Worm (Caenorhabditis elegans) whole organism, L4 larva: ENCODE measurements around the gene R11D1.4.

Source experiments
- D1046.2 ChIP-seq: fragments of 200-800 bp; sonication (Bioruptor generic); IDR thresholded peaks from 2 replicates; pipeline ENCODE4 v1.3.6; 2022; ENCODE audit warnings: missing genetic modification characterization, missing compliant biosample characterization
- F10B5.3 ChIP-seq: sonication (generic microtip); optimal IDR thresholded peaks from 2 replicates; lab custom pipeline; 2016; ENCODE audit warnings: mild to moderate bottlenecking, missing genetic modification characterization, missing compliant biosample characterization
- F44E2.7 ChIP-seq: fragments of 200-800 bp; sonication (Bioruptor generic); IDR thresholded peaks from 2 replicates; pipeline ENCODE4 v2.1.2; 2022; ENCODE audit warnings: missing genetic modification characterization, missing compliant biosample characterization
- R02D3.7 ChIP-seq: fragments of 150-350 bp; sonication (generic microtip); optimal IDR thresholded peaks from 3 replicates; lab custom pipeline; 2014; ENCODE audit warnings: missing biosample characterization, missing genetic modification characterization
- T20F7.1 ChIP-seq: fragments of 200-800 bp; sonication (Bioruptor generic); optimal IDR thresholded peaks from 2 replicates; lab custom pipeline; 2018; ENCODE audit warnings: mild to moderate bottlenecking, missing genetic modification characterization, missing compliant biosample characterization
- Y48G9A.11 ChIP-seq: fragments of 200-800 bp; sonication (Bioruptor generic); IDR thresholded peaks from 2 replicates; pipeline ENCODE4 v1.3.6; 2022; ENCODE audit warnings: missing genetic modification reagents, missing genetic modification characterization, missing compliant biosample characterization
- Y5F2A.4 ChIP-seq: fragments of 200-800 bp; sonication (Bioruptor generic); optimal IDR thresholded peaks from 2 replicates; lab custom pipeline; 2018; ENCODE audit warnings: mild to moderate bottlenecking, missing genetic modification characterization, missing compliant biosample characterization
- Y75B8A.6 ChIP-seq: fragments of 200-800 bp; sonication (Bioruptor generic); IDR thresholded peaks from 2 replicates; pipeline ENCODE4 v1.3.6; 2022; ENCODE audit warnings: missing genetic modification reagents, missing genetic modification characterization, missing compliant biosample characterization
- aha-1 ChIP-seq: fragments of 150-350 bp; peaks from one replicate; lab custom pipeline; 2014; ENCODE audit warnings: missing biosample characterization, missing genetic modification characterization
- aly-2 ChIP-seq: sonication (generic microtip); optimal IDR thresholded peaks from 2 replicates; lab custom pipeline; 2018; ENCODE audit warnings: missing biosample characterization, missing genetic modification characterization
- ama-1 ChIP-seq: fragments of 150-350 bp; optimal IDR thresholded peaks from 2 replicates; lab custom pipeline; 2014; ENCODE audit warnings: inconsistent platforms, mixed read lengths
- ceh-28 ChIP-seq: fragments of 150-350 bp; optimal IDR thresholded peaks from 2 replicates; lab custom pipeline; 2014; ENCODE audit warnings: missing biosample characterization, missing genetic modification reagents, missing genetic modification characterization
- ceh-44 ChIP-seq: fragments of 200-800 bp; sonication (Bioruptor generic); IDR thresholded peaks from 2 replicates; pipeline ENCODE4 v1.3.6; 2022; ENCODE audit warnings: missing genetic modification reagents, missing genetic modification characterization, missing compliant biosample characterization
- cey-2 ChIP-seq: sonication (generic microtip); optimal IDR thresholded peaks from 3 replicates; lab custom pipeline; 2017; ENCODE audit warnings: missing genetic modification characterization, mild to moderate bottlenecking, missing compliant biosample characterization, antibody characterized with exemption, borderline replicate concordance; ENCODE audit not compliant: insufficient read depth
- ctbp-1 ChIP-seq: fragments of 200-800 bp; sonication (Bioruptor generic); IDR thresholded peaks from 2 replicates; pipeline ENCODE4 v1.3.6; 2022; ENCODE audit warnings: missing genetic modification reagents, missing genetic modification characterization, missing compliant biosample characterization
- daf-19 ChIP-seq: fragments of 200-800 bp; sonication (Bioruptor generic); conservative IDR thresholded peaks from 2 replicates; pipeline ENCODE4 v1.3.6; 2022; ENCODE audit warnings: missing genetic modification characterization, missing compliant biosample characterization
- dmd-9 ChIP-seq: fragments of 200-800 bp; sonication (Bioruptor generic); IDR thresholded peaks from 2 replicates; pipeline ENCODE4 v1.3.6; 2022; ENCODE audit warnings: missing genetic modification reagents, missing genetic modification characterization, missing compliant biosample characterization
- dpl-1 ChIP-seq: fragments of 150-350 bp; optimal IDR thresholded peaks from 2 replicates; lab custom pipeline; 2014; ENCODE audit warnings: missing biosample characterization, missing genetic modification reagents, missing genetic modification characterization
- duxl-1 ChIP-seq: sonication (generic microtip); optimal IDR thresholded peaks from 2 replicates; lab custom pipeline; 2016; ENCODE audit warnings: mild to moderate bottlenecking, missing genetic modification characterization, moderate library complexity, missing compliant biosample characterization; ENCODE audit not compliant: poor library complexity
- dve-1 ChIP-seq: sonication (generic microtip); optimal IDR thresholded peaks from 2 replicates; lab custom pipeline; 2017; ENCODE audit warnings: antibody characterized with exemption, mild to moderate bottlenecking, missing genetic modification characterization, missing compliant biosample characterization; ENCODE audit not compliant: insufficient read depth
- egl-43 ChIP-seq: fragments of 200-800 bp; sonication (Bioruptor generic); IDR thresholded peaks from 2 replicates; pipeline ENCODE4 v1.3.6; 2022; ENCODE audit warnings: missing genetic modification reagents, missing genetic modification characterization, missing compliant biosample characterization
- fos-1 ChIP-seq: fragments of 150-350 bp; optimal IDR thresholded peaks from 2 replicates; lab custom pipeline; 2014; ENCODE audit warnings: missing biosample characterization, missing genetic modification characterization
- hlh-30 ChIP-seq: sonication (generic microtip); optimal IDR thresholded peaks from 2 replicates; lab custom pipeline; 2017; ENCODE audit warnings: antibody characterized with exemption, mild to moderate bottlenecking, missing genetic modification characterization, missing compliant biosample characterization; ENCODE audit not compliant: insufficient read depth
- lin-13 ChIP-seq: fragments of 150-350 bp; optimal IDR thresholded peaks from 2 replicates; lab custom pipeline; 2014; ENCODE audit warnings: missing biosample characterization, missing genetic modification reagents, missing genetic modification characterization
- lin-38 ChIP-seq: fragments of 200-800 bp; sonication (Bioruptor generic); IDR thresholded peaks from 2 replicates; pipeline ENCODE4 v1.3.6; 2022; ENCODE audit warnings: missing genetic modification reagents, missing genetic modification characterization, missing compliant biosample characterization
- lir-3 ChIP-seq: sonication (generic microtip); optimal IDR thresholded peaks from 2 replicates; lab custom pipeline; 2016; ENCODE audit warnings: mild to moderate bottlenecking, missing genetic modification characterization, missing compliant biosample characterization
- madf-9 ChIP-seq: fragments of 200-800 bp; sonication (Bioruptor generic); conservative IDR thresholded peaks from 2 replicates; pipeline ENCODE4 v1.3.6; 2022; ENCODE audit warnings: missing genetic modification reagents, missing genetic modification characterization, missing compliant biosample characterization
- mdt-29 ChIP-seq: fragments of 200-800 bp; sonication (Bioruptor generic); IDR thresholded peaks from 2 replicates; pipeline ENCODE4 v1.3.6; 2022; ENCODE audit warnings: missing genetic modification reagents, missing genetic modification characterization, missing compliant biosample characterization
- mep-1 ChIP-seq: fragments of 150-350 bp; sonication (generic microtip); optimal IDR thresholded peaks from 3 replicates; lab custom pipeline; 2014; ENCODE audit warnings: missing biosample characterization, missing genetic modification characterization
- mes-2 ChIP-seq: sonication (generic microtip); optimal IDR thresholded peaks from 2 replicates; lab custom pipeline; 2016; ENCODE audit warnings: missing genotype, mild to moderate bottlenecking, missing genetic modification characterization, missing compliant biosample characterization; ENCODE audit not compliant: poor library complexity, severe bottlenecking
- nhr-10 ChIP-seq: fragments of 150-350 bp; optimal IDR thresholded peaks from 2 replicates; lab custom pipeline; 2014; ENCODE audit warnings: missing biosample characterization, missing genetic modification characterization
- nhr-102 ChIP-seq: sonication (generic microtip); optimal IDR thresholded peaks from 2 replicates; lab custom pipeline; 2016; ENCODE audit warnings: mild to moderate bottlenecking, missing genetic modification characterization, moderate library complexity, missing compliant biosample characterization
- nhr-41 ChIP-seq: fragments of 200-800 bp; sonication (Bioruptor generic); IDR thresholded peaks from 2 replicates; pipeline ENCODE4 v1.3.6; 2022; ENCODE audit warnings: missing genetic modification reagents, missing genetic modification characterization, missing compliant biosample characterization
- nhr-42 ChIP-seq: fragments of 200-800 bp; sonication (Bioruptor generic); IDR thresholded peaks from 2 replicates; pipeline ENCODE4 v1.3.6; 2022; ENCODE audit warnings: missing genetic modification characterization, missing compliant biosample characterization
- nhr-48 ChIP-seq: sonication (generic microtip); optimal IDR thresholded peaks from 2 replicates; lab custom pipeline; 2016; ENCODE audit warnings: mild to moderate bottlenecking, missing genetic modification characterization, missing compliant biosample characterization
- nhr-76 ChIP-seq: fragments of 150-350 bp; optimal IDR thresholded peaks from 2 replicates; lab custom pipeline; 2014; ENCODE audit warnings: missing biosample characterization, missing genetic modification characterization
- nhr-77 ChIP-seq: fragments of 150-350 bp; optimal IDR thresholded peaks from 2 replicates; lab custom pipeline; 2014; ENCODE audit warnings: missing biosample characterization, missing genetic modification characterization
- pha-4 ChIP-seq, 2 experiments: fragments of 150-350 bp in 1 of 2; fragments of 200-800 bp in 1 of 2; sonication (Bioruptor generic) in 1 of 2; IDR thresholded peaks in 1 of 2; optimal IDR thresholded peaks in 1 of 2; 2 replicates each; pipeline versions ENCODE4 v1.3.6 to Lab custom; 2014 to 2022; ENCODE audit warnings: missing genetic modification characterization in 2 of 2, missing genetic modification reagents in 2 of 2, missing biosample characterization in 1 of 2, missing compliant biosample characterization in 1 of 2
- pqm-1 ChIP-seq: sonication (generic microtip); optimal IDR thresholded peaks from 2 replicates; lab custom pipeline; 2017; ENCODE audit warnings: missing biosample characterization, missing genetic modification characterization
- skn-1 ChIP-seq: fragments of 150-350 bp; optimal IDR thresholded peaks from 2 replicates; lab custom pipeline; 2014; ENCODE audit warnings: missing biosample characterization, missing genetic modification characterization
- snpc-1.2 ChIP-seq: fragments of 200-800 bp; sonication (Bioruptor generic); IDR thresholded peaks from 2 replicates; pipeline ENCODE4 v1.3.6; 2022; ENCODE audit warnings: missing genetic modification reagents, missing genetic modification characterization, missing compliant biosample characterization
- snpc-4 ChIP-seq: fragments of 150-350 bp; optimal IDR thresholded peaks from 2 replicates; lab custom pipeline; 2014; ENCODE audit warnings: missing biosample characterization, missing genetic modification characterization
- spr-1 ChIP-seq: sonication (generic microtip); optimal IDR thresholded peaks from 2 replicates; lab custom pipeline; 2016; ENCODE audit warnings: mild to moderate bottlenecking, missing genetic modification characterization, missing compliant biosample characterization
- vab-7 ChIP-seq: fragments of 200-800 bp; sonication (Bioruptor generic); IDR thresholded peaks from 2 replicates; pipeline ENCODE4 v1.3.6; 2022; ENCODE audit warnings: missing genetic modification reagents, missing genetic modification characterization, missing compliant biosample characterization
- zag-1 ChIP-seq: fragments of 150-350 bp; optimal IDR thresholded peaks from 2 replicates; lab custom pipeline; 2014; ENCODE audit warnings: missing biosample characterization, missing genetic modification characterization
- zfp-3 ChIP-seq: fragments of 200-800 bp; sonication (Bioruptor generic); conservative IDR thresholded peaks from 2 replicates; pipeline ENCODE4 v1.3.6; 2022; ENCODE audit warnings: missing genetic modification reagents, missing genetic modification characterization, missing compliant biosample characterization
- zip-11 ChIP-seq: fragments of 200-800 bp; sonication (Bioruptor generic); IDR thresholded peaks from 2 replicates; pipeline ENCODE4 v1.3.6; 2022; ENCODE audit warnings: missing genetic modification characterization, missing compliant biosample characterization
- zip-2 ChIP-seq: fragments of 150-350 bp; optimal IDR thresholded peaks from 2 replicates; lab custom pipeline; 2014; ENCODE audit warnings: missing biosample characterization, missing genetic modification characterization

Gene R11D1.4

ce11 chrV:12743778-12744502, 29.9 kb upstream of the R11D1.4 start:
- TF ChIP-seq fos-1 (tag; lab: Kevin White, UChicago), result no peak
- peak; percentile 29 for TF ChIP-seq nhr-10 (tag; lab: Kevin White, UChicago)
- peak; percentile 69 for TF ChIP-seq mes-2 (tag; lab: Kevin White, UChicago)
- TF ChIP-seq spr-1 (tag; lab: Kevin White, UChicago), result peak; percentile 2
- no peak for TF ChIP-seq T20F7.1 (GFP tag; lab: Kevin White, UChicago)
- TF ChIP-seq nhr-48, result peak; percentile 13
- no peak for TF ChIP-seq ceh-44 (GFP tag; lab: Robert Waterston, UW)
- TF ChIP-seq pqm-1 (tag; lab: Kevin White, UChicago), result peak; percentile 28
- no peak for TF ChIP-seq pha-4 (GFP tag; IDR thresholded peaks at IDR 0.05; lab: Robert Waterston, UW)
- TF ChIP-seq pha-4 (tag; optimal IDR thresholded peaks at IDR 0.05; lab: Kevin White, UChicago), result no peak
- peak; percentile 62 for TF ChIP-seq duxl-1 (tag; lab: Kevin White, UChicago)
- no peak for TF ChIP-seq lir-3 (tag; lab: Kevin White, UChicago)
- peak; percentile 49 for TF ChIP-seq nhr-102 (tag; lab: Kevin White, UChicago)
- TF ChIP-seq daf-19, result no peak
- TF ChIP-seq mep-1 (tag; lab: Kevin White, UChicago), result peak; percentile 66
- no peak for TF ChIP-seq hlh-30 (tag; lab: Kevin White, UChicago)
- TF ChIP-seq dve-1 (tag; lab: Kevin White, UChicago), result peak; percentile 53

ce11 chrV:12741684-12742083, 27.7 kb upstream of the R11D1.4 start, which contains the start of gene hrg-7:
Gene hrg-7 (plus strand): TSS chrV:12742041.
- TF ChIP-seq zip-11 (no peak), zfp-3 (GFP tag; lab: Robert Waterston, UW) (no peak), dmd-9 (GFP tag; lab: Robert Waterston, UW) (no peak), nhr-41 (GFP tag; lab: Robert Waterston, UW) (no peak), dpl-1 (no peak), vab-7 (GFP tag; lab: Robert Waterston, UW) (no peak), cey-2 (tag; lab: Kevin White, UChicago) (no peak), dve-1 (tag; lab: Kevin White, UChicago) (peak; percentile 64), ctbp-1 (GFP tag; lab: Robert Waterston, UW) (no peak), lin-13 (no peak), F10B5.3 (tag; lab: Kevin White, UChicago) (no peak), snpc-1.2 (GFP tag; lab: Robert Waterston, UW) (no peak), snpc-4 (tag; lab: Kevin White, UChicago) (no peak), lin-38 (GFP tag; lab: Robert Waterston, UW) (no peak), nhr-102 (tag; lab: Kevin White, UChicago) (no peak), aly-2 (tag; lab: Kevin White, UChicago) (no peak), skn-1 (tag; lab: Kevin White, UChicago) (no peak), aha-1 (no peak), Y75B8A.6 (GFP tag; lab: Robert Waterston, UW) (no peak), D1046.2 (no peak), ama-1 (no peak), nhr-42 (no peak), nhr-77 (no peak), madf-9 (no peak), lir-3 (tag; lab: Kevin White, UChicago) (no peak), mdt-29 (GFP tag; lab: Robert Waterston, UW) (no peak), Y48G9A.11 (no peak), nhr-76 (tag; lab: Kevin White, UChicago) (no peak), F44E2.7 (no peak), R02D3.7 (tag; lab: Kevin White, UChicago) (no peak), ceh-28 (tag; lab: Kevin White, UChicago) (no peak), duxl-1 (tag; lab: Kevin White, UChicago) (no peak), zip-2 (tag; lab: Kevin White, UChicago) (no peak), Y5F2A.4 (GFP tag; lab: Kevin White, UChicago) (no peak), egl-43 (GFP tag; lab: Robert Waterston, UW) (no peak), zag-1 (tag; lab: Kevin White, UChicago) (no peak), nhr-10 (tag; lab: Kevin White, UChicago) (no peak)
